Fruit fly (Drosophila melanogaster): ENCODE measurements around the gene lush.

lush gene

DNA sequence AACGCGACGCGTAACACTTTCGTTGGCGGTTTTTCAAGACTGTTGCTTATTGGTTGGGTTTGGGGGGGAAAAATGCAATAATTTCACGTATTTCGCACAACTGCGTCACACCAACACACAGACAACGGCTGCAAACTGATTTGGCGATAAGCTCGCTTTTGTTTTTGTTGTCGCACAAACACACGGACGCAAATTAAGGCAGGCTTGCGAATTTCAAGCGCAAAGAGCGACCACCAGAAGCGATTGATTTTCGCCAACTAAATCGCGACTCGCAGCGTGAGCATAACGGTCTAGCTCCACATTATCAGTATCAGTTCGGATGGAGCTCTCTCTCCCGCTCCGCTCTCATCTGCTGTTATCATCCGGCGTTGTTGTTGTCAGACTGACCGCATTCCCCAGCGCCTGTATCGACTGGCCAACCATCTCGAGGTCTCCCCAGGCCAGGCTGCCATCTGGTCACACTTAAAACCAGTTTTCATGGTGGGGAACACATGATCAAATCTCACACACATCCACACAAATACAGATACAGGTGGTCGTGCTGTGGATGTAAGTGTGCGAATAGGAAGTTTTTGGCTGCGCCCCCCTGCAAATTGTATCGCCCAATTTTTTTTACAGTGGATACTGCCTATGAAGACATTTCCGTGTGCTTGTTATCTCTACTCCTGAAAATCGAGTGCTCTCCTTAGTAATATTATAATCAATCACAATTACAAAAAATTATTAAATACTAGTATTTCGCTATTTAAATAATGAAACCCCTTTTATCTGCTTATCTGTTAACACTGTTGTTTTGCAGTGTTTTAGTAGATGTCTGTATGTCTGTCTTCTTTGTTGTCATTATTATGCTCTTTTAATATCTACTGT is 27.1 kb upstream of the lush start:
- TF ChIP-seq CG8478 (optimal IDR thresholded peaks at IDR 0.05) (no peak), psq (optimal IDR thresholded peaks at IDR 0.05) (no peak), pan (optimal IDR thresholded peaks at IDR 0.05) (no peak), Dll (optimal IDR thresholded peaks at IDR 0.05) (no peak), usp (GFP tag; optimal IDR thresholded peaks at IDR 0.05) (no peak), EcR (GFP tag; optimal IDR thresholded peaks at IDR 0.05) (no peak)

DNA sequence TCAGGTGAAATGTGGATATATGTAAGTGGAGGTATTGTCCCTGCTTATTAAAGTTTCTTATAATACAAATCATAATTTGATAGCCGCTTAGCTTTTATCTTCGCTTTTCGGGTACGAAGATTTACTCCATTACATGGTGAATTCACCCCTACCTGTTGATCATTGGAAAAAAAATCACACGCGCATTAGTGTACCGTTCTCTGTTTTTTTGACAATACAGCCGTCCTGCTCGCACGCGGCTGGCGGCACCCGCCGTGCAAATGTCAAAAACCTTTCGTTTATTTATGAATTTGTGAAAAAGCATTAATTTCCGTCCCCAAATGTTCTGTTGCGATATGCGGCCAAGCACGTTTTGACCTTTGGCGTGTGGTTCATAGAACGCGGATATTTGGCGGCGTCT is 26.0 kb upstream of the lush start:
- TF ChIP-seq EcR (GFP tag; optimal IDR thresholded peaks at IDR 0.05) = no peak
- TF ChIP-seq CG8478 (optimal IDR thresholded peaks at IDR 0.05) = no peak
- no peak for TF ChIP-seq pan (optimal IDR thresholded peaks at IDR 0.05)
- no peak for TF ChIP-seq psq (optimal IDR thresholded peaks at IDR 0.05)
- TF ChIP-seq Dll (optimal IDR thresholded peaks at IDR 0.05) = no peak
- no peak for TF ChIP-seq usp (GFP tag; optimal IDR thresholded peaks at IDR 0.05)

DNA sequence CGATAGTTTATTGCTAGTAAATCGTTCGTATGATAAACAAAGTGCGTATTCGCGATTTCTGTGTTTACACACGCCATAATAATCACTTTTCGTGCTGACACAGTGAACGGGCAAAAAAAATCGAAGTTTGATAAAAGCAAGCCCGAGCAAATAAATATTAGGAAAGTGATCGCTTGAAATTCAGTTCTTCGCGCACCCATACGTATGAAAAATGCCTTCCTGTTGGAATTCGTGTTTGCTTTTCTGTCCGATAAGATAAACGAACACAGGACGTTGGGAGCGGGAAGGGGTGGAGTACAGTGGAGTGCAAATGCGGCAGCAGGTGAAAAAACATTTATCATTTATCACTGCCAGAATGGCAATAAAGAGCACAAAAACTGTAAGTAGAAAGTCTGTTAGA is 24.8 kb upstream of the lush start:
- TF ChIP-seq CG8478 (optimal IDR thresholded peaks at IDR 0.05) (no peak), psq (optimal IDR thresholded peaks at IDR 0.05) (no peak), pan (optimal IDR thresholded peaks at IDR 0.05) (no peak), EcR (GFP tag; optimal IDR thresholded peaks at IDR 0.05) (no peak), usp (GFP tag; optimal IDR thresholded peaks at IDR 0.05) (no peak), Dll (optimal IDR thresholded peaks at IDR 0.05) (no peak)

DNA sequence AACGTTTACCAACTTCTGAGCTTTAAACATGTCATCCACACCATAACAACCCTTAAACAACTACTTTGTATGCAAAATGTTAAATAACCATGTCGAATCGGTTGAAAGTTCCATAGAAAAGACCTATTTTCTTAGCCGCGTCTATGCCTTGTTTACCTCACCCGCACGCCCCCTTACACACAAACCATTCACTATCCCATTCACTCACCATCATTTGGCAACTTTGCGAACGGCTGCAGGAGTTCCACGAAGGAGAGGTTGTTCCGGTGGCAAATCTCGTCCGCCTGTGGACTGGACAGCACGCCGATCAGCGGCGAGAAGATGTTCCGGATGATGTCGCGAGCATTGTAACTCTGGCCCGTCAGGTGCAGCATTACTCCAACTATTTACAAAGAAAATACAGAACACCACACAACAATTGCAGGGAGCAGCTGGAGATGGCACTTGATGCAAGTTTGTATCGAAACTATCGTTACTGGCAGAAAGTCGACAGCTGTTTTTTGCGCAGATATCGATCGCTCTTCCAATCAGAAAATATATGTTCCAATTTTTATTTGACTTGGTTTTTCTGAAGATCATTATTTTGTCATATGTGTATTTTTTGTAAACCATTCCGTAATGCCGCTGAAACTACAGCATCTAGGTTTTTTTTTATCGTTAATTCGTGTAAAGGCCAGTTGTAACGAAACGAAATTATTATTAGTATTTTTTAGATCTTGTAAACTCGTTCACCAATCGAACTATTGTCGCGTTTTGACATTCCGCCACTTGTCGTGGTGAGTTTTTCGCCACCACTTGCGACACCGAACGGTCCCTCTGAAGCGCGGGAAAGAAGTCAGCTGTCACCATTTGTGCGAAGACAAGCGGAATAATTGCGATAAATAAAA is 12.4 kb upstream of the lush start, which contains the start of gene asf1:
asf1 (plus strand) TSS at position 823 of the 887 bp plus-strand sequence.
- no peak for TF ChIP-seq usp (GFP tag; optimal IDR thresholded peaks at IDR 0.05)
- TF ChIP-seq psq (optimal IDR thresholded peaks at IDR 0.05) = no peak
- TF ChIP-seq pan (optimal IDR thresholded peaks at IDR 0.05) = no peak
- TF ChIP-seq CG8478 (optimal IDR thresholded peaks at IDR 0.05) = no peak
- no peak for TF ChIP-seq EcR (GFP tag; optimal IDR thresholded peaks at IDR 0.05)
- no peak for TF ChIP-seq Dll (optimal IDR thresholded peaks at IDR 0.05)

DNA sequence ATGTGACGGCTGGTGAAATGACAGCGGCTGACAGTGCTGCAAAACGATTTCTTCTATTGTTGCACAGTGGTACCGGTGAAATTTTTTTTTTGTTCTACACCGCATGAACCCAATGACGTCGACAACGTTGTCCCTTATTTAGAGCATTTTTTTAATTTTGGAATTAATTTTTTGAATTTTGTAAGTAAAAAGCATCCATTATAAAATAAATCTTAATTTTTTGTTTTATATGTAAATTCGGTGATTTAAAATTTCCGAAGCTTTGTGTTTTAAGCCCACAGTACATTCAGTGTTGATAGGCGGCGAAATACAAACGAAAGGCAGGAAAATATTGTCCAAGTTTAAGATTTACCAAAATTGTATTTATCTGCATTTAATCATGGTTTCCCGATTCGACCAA is 6.3 kb upstream of the lush start, which contains the start of the genes Lon and PIG-F:
Lon (minus strand) TSS at position 28 of the 400 bp plus-strand sequence.
PIG-F (plus strand) TSS at position 284 of the 400 bp plus-strand sequence.
- TF ChIP-seq CG8478 (optimal IDR thresholded peaks at IDR 0.05) (no peak), psq (optimal IDR thresholded peaks at IDR 0.05) (no peak), usp (GFP tag; optimal IDR thresholded peaks at IDR 0.05) (no peak), pan (optimal IDR thresholded peaks at IDR 0.05) (no peak), EcR (GFP tag; optimal IDR thresholded peaks at IDR 0.05) (no peak), Dll (optimal IDR thresholded peaks at IDR 0.05) (no peak)

DNA sequence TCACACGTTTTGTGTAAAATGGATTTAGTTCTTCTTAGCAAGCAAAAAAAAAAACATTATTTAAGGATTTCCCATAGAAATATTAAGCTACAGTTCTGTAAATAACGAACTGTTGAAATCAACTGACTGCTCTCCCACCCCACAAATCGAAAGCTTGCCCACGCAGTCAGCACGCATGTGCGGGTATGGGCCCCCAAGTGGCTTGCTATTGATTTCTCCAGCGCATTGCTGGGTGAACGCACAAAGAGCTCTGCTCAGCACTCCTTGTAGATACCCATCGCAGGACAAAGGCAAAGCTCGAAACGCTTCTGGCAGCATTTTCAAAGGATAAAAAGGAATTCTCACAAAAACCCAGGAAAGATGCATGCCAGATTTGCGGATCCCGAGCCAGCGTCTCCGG is 4.5 kb downstream of the lush start, which contains the start of gene CG9368:
CG9368 (plus strand) TSS at position 221 of the 400 bp plus-strand sequence.
- TF ChIP-seq usp (GFP tag; optimal IDR thresholded peaks at IDR 0.05) (no peak), psq (optimal IDR thresholded peaks at IDR 0.05) (no peak), CG8478 (optimal IDR thresholded peaks at IDR 0.05) (no peak), pan (optimal IDR thresholded peaks at IDR 0.05) (no peak)

DNA sequence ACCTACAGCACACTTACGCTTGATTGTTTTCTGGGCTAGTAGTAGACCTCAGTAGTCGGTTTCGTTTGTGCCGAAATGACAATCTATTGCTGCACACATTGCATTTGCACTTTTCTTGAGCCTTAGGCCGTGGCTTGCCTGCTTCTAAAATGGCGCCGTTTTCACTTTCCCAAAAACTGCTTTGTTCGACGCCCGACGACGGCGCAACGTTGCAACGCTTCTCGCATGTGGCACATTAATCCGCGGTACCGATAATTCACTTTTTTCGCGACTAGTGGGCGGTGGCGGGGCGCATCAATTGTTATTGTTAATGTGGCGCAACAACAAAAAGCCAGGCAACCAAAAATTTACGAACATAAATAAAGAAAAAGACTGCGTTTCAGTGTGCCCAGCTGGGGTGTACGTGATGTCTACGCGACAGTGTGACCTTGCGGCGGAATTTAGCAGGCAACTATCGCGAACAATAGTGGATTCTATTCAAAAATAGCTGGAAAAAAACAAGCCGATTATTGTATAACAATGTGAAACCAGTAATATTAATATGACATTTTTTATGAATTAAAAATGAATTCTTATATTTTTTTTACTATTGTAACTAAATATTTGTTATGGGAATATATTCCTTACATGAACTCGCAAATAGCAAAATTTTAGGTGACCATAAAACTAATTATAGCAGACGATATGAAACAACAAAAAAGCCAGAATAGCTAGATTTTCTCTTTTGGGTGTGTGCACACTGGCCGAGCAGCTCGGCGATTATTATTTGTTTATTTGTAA is 7.3 kb downstream of the lush start, which contains the start of the genes ash1 and Taf6:
ash1 (minus strand) TSS at position 387 of the 780 bp plus-strand sequence.
Taf6 (plus strand) TSS at position 720 of the 780 bp plus-strand sequence.
- no peak for TF ChIP-seq psq (optimal IDR thresholded peaks at IDR 0.05)
- no peak for TF ChIP-seq CG8478 (optimal IDR thresholded peaks at IDR 0.05)
- TF ChIP-seq Dll (optimal IDR thresholded peaks at IDR 0.05) = no peak
- no peak for TF ChIP-seq EcR (GFP tag; optimal IDR thresholded peaks at IDR 0.05)
- no peak for TF ChIP-seq usp (GFP tag; optimal IDR thresholded peaks at IDR 0.05)
- no peak for TF ChIP-seq pan (optimal IDR thresholded peaks at IDR 0.05)

DNA sequence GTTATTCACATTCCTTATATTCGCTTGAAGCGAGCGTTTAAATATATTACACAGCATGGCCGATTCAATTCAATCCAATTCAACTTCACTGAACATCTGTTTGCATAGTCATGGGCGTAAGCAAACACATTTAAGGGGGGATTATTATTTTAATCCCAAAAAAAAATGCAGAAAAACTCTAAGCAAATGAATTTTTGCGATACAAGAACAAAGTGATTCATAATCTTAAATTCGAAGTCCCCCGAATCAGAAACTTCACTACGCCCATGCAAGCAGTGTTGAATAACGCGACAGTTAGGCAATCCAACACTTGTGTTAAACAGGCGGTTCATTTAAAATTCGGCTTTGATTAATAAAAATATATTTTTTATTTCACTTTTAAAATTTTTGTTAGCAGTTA is 15.5 kb downstream of the lush start, which contains the start of gene CG14100:
CG14100 (minus strand) TSS at position 103 of the 400 bp plus-strand sequence.
- TF ChIP-seq Dll (optimal IDR thresholded peaks at IDR 0.05) = no peak

DNA sequence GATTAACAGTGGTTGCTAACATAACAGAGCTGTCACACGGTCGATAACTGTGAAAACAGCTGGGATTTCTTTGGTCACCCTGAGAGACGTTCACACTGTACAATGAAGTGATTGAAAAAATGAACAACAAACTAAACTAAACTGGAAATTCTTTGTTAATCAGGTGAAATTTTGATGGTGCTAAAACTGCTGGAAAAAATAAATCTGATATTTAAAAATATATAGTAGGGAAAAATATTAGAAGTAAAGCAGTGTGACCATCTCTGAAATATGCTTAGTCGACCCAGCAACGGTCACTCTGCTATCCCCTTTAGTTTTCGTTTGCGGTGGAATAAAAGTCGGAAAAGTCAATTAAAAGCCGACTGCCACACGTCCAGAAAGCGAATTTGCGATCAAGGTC is 19.9 kb downstream of the lush start, which contains the start of the genes CG9231 and CG9330:
CG9231 (minus strand) TSS at position 25 of the 400 bp plus-strand sequence.
CG9330 (plus strand) TSS at position 275 of the 400 bp plus-strand sequence.
- no peak for TF ChIP-seq Dll (optimal IDR thresholded peaks at IDR 0.05)
- no peak for TF ChIP-seq CG8478 (optimal IDR thresholded peaks at IDR 0.05)
- no peak for TF ChIP-seq pan (optimal IDR thresholded peaks at IDR 0.05)
- TF ChIP-seq EcR (GFP tag; optimal IDR thresholded peaks at IDR 0.05) = no peak
- no peak for TF ChIP-seq usp (GFP tag; optimal IDR thresholded peaks at IDR 0.05)
- no peak for TF ChIP-seq psq (optimal IDR thresholded peaks at IDR 0.05)

DNA sequence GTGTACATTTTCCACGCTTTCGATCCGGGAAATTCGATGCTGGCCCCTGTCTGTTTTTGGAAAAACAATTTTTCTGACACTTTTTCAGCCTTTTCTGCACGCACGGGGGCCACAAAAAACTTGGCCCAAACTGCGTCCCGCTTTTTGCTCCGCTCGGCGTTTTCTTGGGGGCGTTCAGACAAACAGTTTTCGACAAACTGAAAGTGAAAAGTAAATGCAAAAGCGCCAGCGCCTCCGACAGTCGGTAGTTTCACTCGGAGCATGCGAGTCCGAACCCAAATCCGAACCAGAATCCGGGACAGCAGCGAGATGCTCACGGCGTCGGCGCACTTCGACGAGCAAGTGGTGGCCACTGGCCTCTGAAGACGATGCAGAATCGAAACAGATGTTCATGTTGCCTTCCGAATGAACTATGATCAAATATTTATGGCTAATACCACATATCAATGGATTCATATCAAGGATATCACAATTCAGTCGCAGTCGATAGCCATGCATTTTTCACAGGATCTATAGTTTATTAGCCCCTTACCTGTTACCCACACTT is 21.4 kb downstream of the lush start, which contains the start of gene Shal:
Shal (minus strand) TSS at position 200 of the 547 bp plus-strand sequence.
- TF ChIP-seq usp (GFP tag; optimal IDR thresholded peaks at IDR 0.05) (no peak), CG8478 (optimal IDR thresholded peaks at IDR 0.05) (no peak), EcR (GFP tag; optimal IDR thresholded peaks at IDR 0.05) (no peak), Dll (optimal IDR thresholded peaks at IDR 0.05) (no peak), psq (optimal IDR thresholded peaks at IDR 0.05) (no peak), pan (optimal IDR thresholded peaks at IDR 0.05) (no peak)

Measured in whole organism.